Worm (Caenorhabditis elegans) whole organism, young adult: ENCODE data around the gene F20D1.3.

ENCODE experiments used
- B0035.1 ChIP-seq: sonication (generic microtip); optimal IDR thresholded peaks from 2 replicates; lab custom pipeline; 2016; ENCODE audit warnings: missing genetic modification characterization, mild to moderate bottlenecking, missing compliant biosample characterization, missing genotype, missing genetic modification reagents
- B0261.1 ChIP-seq: sonication (generic microtip); optimal IDR thresholded peaks from 2 replicates; lab custom pipeline; 2016; ENCODE audit warnings: mild to moderate bottlenecking, missing genetic modification characterization, moderate library complexity, missing compliant biosample characterization
- C06A6.2 ChIP-seq: fragments of 200-800 bp; sonication (Bioruptor generic); conservative IDR thresholded peaks from 2 replicates; pipeline ENCODE4 v1.3.6; 2022; ENCODE audit warnings: missing genetic modification characterization, missing compliant biosample characterization
- D2030.7 ChIP-seq: fragments of 200-800 bp; sonication (Bioruptor generic); IDR thresholded peaks from 2 replicates; pipeline ENCODE4 v1.3.6; 2022; ENCODE audit warnings: missing genetic modification reagents, missing genetic modification characterization, missing compliant biosample characterization
- F23B12.7 ChIP-seq: sonication (generic microtip); optimal IDR thresholded peaks from 2 replicates; lab custom pipeline; 2017; ENCODE audit warnings: missing genetic modification characterization, mild to moderate bottlenecking, missing compliant biosample characterization, antibody characterized with exemption, moderate library complexity; ENCODE audit not compliant: insufficient read depth
- F39B2.1 ChIP-seq: fragments of 200-800 bp; sonication (Bioruptor generic); IDR thresholded peaks from 2 replicates; pipeline ENCODE4 v1.3.6; 2022; ENCODE audit warnings: missing genetic modification reagents, missing genetic modification characterization, missing compliant biosample characterization
- F49E8.2 ChIP-seq: sonication (generic microtip); optimal IDR thresholded peaks from 3 replicates; lab custom pipeline; 2017; ENCODE audit warnings: missing genetic modification characterization, mild to moderate bottlenecking, missing compliant biosample characterization, antibody characterized with exemption, moderate library complexity; ENCODE audit not compliant: insufficient read depth
- K12H6.12 ChIP-seq: fragments of 200-800 bp; sonication (Bioruptor generic); optimal IDR thresholded peaks from 2 replicates; lab custom pipeline; 2018; ENCODE audit warnings: mild to moderate bottlenecking, missing genetic modification characterization, missing compliant biosample characterization
- Y53F4B.3 ChIP-seq: fragments of 200-800 bp; sonication (Bioruptor generic); IDR thresholded peaks from 2 replicates; pipeline ENCODE4 v1.3.6; 2022; ENCODE audit warnings: missing genetic modification reagents, missing genetic modification characterization, missing compliant biosample characterization
- Y53G8AR.9 ChIP-seq: fragments of 200-800 bp; sonication (Bioruptor generic); conservative IDR thresholded peaks from 2 replicates; pipeline ENCODE4 v1.3.6; 2022; ENCODE audit warnings: missing genetic modification reagents, missing genetic modification characterization, missing compliant biosample characterization
- Y56A3A.18 ChIP-seq: fragments of 200-800 bp; sonication (Bioruptor generic); IDR thresholded peaks from 2 replicates; pipeline ENCODE4 v1.3.6; 2022; ENCODE audit warnings: missing genetic modification reagents, missing genetic modification characterization, missing compliant biosample characterization
- aptf-3 ChIP-seq: fragments of 200-800 bp; sonication (Bioruptor generic); IDR thresholded peaks from 2 replicates; pipeline ENCODE4 v1.3.6; 2022; ENCODE audit warnings: missing genetic modification characterization, missing compliant biosample characterization
- bed-1 ChIP-seq: fragments of 200-800 bp; sonication (Bioruptor generic); IDR thresholded peaks from 2 replicates; pipeline ENCODE4 v1.3.6; 2022; ENCODE audit warnings: missing genetic modification reagents, missing genetic modification characterization, missing compliant biosample characterization
- cebp-1 ChIP-seq, 2 experiments: fragments of 200-800 bp in 1 of 2; sonication (Bioruptor generic) in 1 of 2; sonication (generic microtip) in 1 of 2; IDR thresholded peaks in 1 of 2; optimal IDR thresholded peaks in 1 of 2; 2 replicates each; pipeline versions ENCODE4 v1.3.6 to Lab custom; 2017 to 2022; ENCODE audit warnings: missing compliant biosample characterization in 2 of 2, missing genetic modification characterization in 2 of 2, mild to moderate bottlenecking in 1 of 2, missing genetic modification reagents in 1 of 2, moderate library complexity in 1 of 2
- chd-7 ChIP-seq: sonication (generic microtip); optimal IDR thresholded peaks from 2 replicates; lab custom pipeline; 2016; ENCODE audit warnings: mild to moderate bottlenecking, missing genetic modification characterization, moderate library complexity, missing compliant biosample characterization
- dpff-1 ChIP-seq: sonication (generic microtip); optimal IDR thresholded peaks from 2 replicates; lab custom pipeline; 2017; ENCODE audit warnings: mild to moderate bottlenecking, missing genetic modification characterization, missing compliant biosample characterization
- egl-44 ChIP-seq: fragments of 200-800 bp; sonication (Bioruptor generic); IDR thresholded peaks from 2 replicates; pipeline ENCODE4 v1.3.6; 2022; ENCODE audit warnings: missing genetic modification reagents, missing genetic modification characterization, missing compliant biosample characterization
- ets-4 ChIP-seq: fragments of 200-800 bp; sonication (Bioruptor generic); optimal IDR thresholded peaks from 2 replicates; lab custom pipeline; 2018; ENCODE audit warnings: mild to moderate bottlenecking, missing genetic modification characterization, missing compliant biosample characterization
- fkh-3 ChIP-seq: sonication (generic microtip); optimal IDR thresholded peaks from 2 replicates; lab custom pipeline; 2016; ENCODE audit warnings: mild to moderate bottlenecking, missing genetic modification characterization, missing compliant biosample characterization
- hlh-12 ChIP-seq: sonication (generic microtip); optimal IDR thresholded peaks from 2 replicates; lab custom pipeline; 2016; ENCODE audit warnings: missing genetic modification characterization, missing compliant biosample characterization
- hrde-1 ChIP-seq: sonication (generic microtip); optimal IDR thresholded peaks from 2 replicates; lab custom pipeline; 2016; ENCODE audit warnings: missing genetic modification characterization, mild to moderate bottlenecking, missing compliant biosample characterization, moderate library complexity, missing genotype, missing genetic modification reagents, borderline replicate concordance
- hsf-1 ChIP-seq: fragments of 200-800 bp; sonication (Bioruptor generic); IDR thresholded peaks from 2 replicates; pipeline ENCODE4 v1.3.6; 2022; ENCODE audit warnings: missing genetic modification reagents, missing genetic modification characterization, missing compliant biosample characterization
- lin-54 ChIP-seq: fragments of 200-800 bp; sonication (Bioruptor generic); optimal IDR thresholded peaks from 2 replicates; lab custom pipeline; 2018; ENCODE audit warnings: mild to moderate bottlenecking, missing genetic modification characterization, missing compliant biosample characterization
- madf-3 ChIP-seq: fragments of 200-800 bp; sonication (Bioruptor generic); IDR thresholded peaks from 2 replicates; pipeline ENCODE4 v1.3.6; 2022; ENCODE audit warnings: missing genetic modification reagents, missing genetic modification characterization, missing compliant biosample characterization
- madf-6 ChIP-seq: fragments of 200-800 bp; sonication (Bioruptor generic); IDR thresholded peaks from 2 replicates; pipeline ENCODE4 v1.3.6; 2022; ENCODE audit warnings: missing genetic modification reagents, missing genetic modification characterization, missing compliant biosample characterization
- mxl-1 ChIP-seq: sonication (generic microtip); optimal IDR thresholded peaks from 2 replicates; lab custom pipeline; 2016; ENCODE audit warnings: missing genetic modification characterization, missing compliant biosample characterization
- nfya-2 ChIP-seq: fragments of 200-800 bp; sonication (Bioruptor generic); IDR thresholded peaks from 2 replicates; pipeline ENCODE4 v1.3.6; 2022; ENCODE audit warnings: missing genetic modification reagents, missing genetic modification characterization, missing compliant biosample characterization
- nhr-27 ChIP-seq: fragments of 200-800 bp; sonication (Bioruptor generic); optimal IDR thresholded peaks from 2 replicates; lab custom pipeline; 2018; ENCODE audit warnings: mild to moderate bottlenecking, missing genetic modification characterization, moderate library complexity, missing compliant biosample characterization
- nhr-80 ChIP-seq: sonication (generic microtip); optimal IDR thresholded peaks from 2 replicates; lab custom pipeline; 2016; ENCODE audit warnings: missing genetic modification characterization, missing compliant biosample characterization
- pbrm-1 ChIP-seq: fragments of 200-800 bp; sonication (Bioruptor generic); IDR thresholded peaks from 2 replicates; pipeline ENCODE4 v1.3.6; 2022; ENCODE audit warnings: missing genetic modification reagents, missing genetic modification characterization, missing compliant biosample characterization
- sdz-38 ChIP-seq: sonication (generic microtip); optimal IDR thresholded peaks from 2 replicates; lab custom pipeline; 2016; ENCODE audit warnings: missing genotype, missing genetic modification characterization, missing compliant biosample characterization
- sea-2 ChIP-seq: fragments of 200-800 bp; sonication (Bioruptor generic); IDR thresholded peaks from 2 replicates; pipeline ENCODE4 v1.3.6; 2022; ENCODE audit warnings: missing genetic modification characterization, missing compliant biosample characterization
- snpc-1.3 ChIP-seq: sonication (generic microtip); optimal IDR thresholded peaks from 2 replicates; lab custom pipeline; 2017; ENCODE audit warnings: missing genetic modification characterization, mild to moderate bottlenecking, missing compliant biosample characterization, antibody characterized with exemption, moderate library complexity, missing genotype, missing genetic modification reagents; ENCODE audit not compliant: insufficient read depth
- snpc-3.4 ChIP-seq: sonication (generic microtip); optimal IDR thresholded peaks from 2 replicates; lab custom pipeline; 2017; ENCODE audit warnings: missing genetic modification characterization, mild to moderate bottlenecking, missing compliant biosample characterization, antibody characterized with exemption, moderate library complexity, missing genotype, missing genetic modification reagents
- tbp1 ChIP-seq: fragments of 200-800 bp; sonication (Bioruptor generic); optimal IDR thresholded peaks from 2 replicates; lab custom pipeline; 2018; ENCODE audit warnings: mild to moderate bottlenecking, missing genetic modification characterization, missing compliant biosample characterization
- unc-62 ChIP-seq: fragments of 150-350 bp; optimal IDR thresholded peaks from 2 replicates; lab custom pipeline; 2014; ENCODE audit warnings: missing biosample characterization, missing genetic modification reagents, missing genetic modification characterization
- zim-3 ChIP-seq: sonication (generic microtip); optimal IDR thresholded peaks from 2 replicates; lab custom pipeline; 2017; ENCODE audit warnings: mild to moderate bottlenecking, missing genetic modification characterization, moderate library complexity, missing compliant biosample characterization
- ztf-26 ChIP-seq: sonication (generic microtip); optimal IDR thresholded peaks from 2 replicates; lab custom pipeline; 2017; ENCODE audit warnings: missing genetic modification characterization, missing compliant biosample characterization

The F20D1.3 gene

DNA sequence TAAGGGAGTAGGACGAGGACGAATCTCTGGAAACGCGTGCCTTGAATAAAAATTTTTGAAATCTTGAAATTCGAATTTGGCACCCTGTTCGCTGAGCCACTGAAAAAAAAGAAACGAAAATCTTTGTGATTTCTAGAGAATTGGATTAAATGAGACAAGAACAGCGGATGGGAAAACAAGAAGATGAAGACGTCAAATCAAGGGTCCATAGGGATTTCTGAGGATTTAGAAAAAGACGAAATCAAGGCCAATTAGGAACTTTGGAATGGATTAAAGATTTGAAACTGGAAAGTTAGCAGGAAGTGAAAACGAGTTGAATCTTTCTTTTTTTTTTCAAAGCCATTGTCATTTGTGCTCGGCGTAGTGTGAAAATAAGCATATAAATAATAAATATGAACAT is 21.4 kb upstream of the F20D1.3 start, which contains the start of gene pag-3:
TSS of gene pag-3 (minus strand) at position 101 of the 400 bp plus-strand sequence.
- no peak for TF ChIP-seq dpff-1 (tag; lab: Kevin White, UChicago)
- TF ChIP-seq snpc-3.4 (tag; lab: Kevin White, UChicago) = no peak
- no peak for TF ChIP-seq mxl-1 (tag; lab: Kevin White, UChicago)
- no peak for TF ChIP-seq cebp-1 (GFP tag; IDR thresholded peaks at IDR 0.05; lab: Robert Waterston, UW)
- TF ChIP-seq cebp-1 (tag; optimal IDR thresholded peaks at IDR 0.05; lab: Kevin White, UChicago) = no peak
- TF ChIP-seq nfya-2 (GFP tag; lab: Robert Waterston, UW) = no peak

ce11 chrX:14957176-14957575 is 18.7 kb upstream of the F20D1.3 start:
- no peak for TF ChIP-seq dpff-1 (tag; lab: Kevin White, UChicago)
- TF ChIP-seq F39B2.1 = no peak
- no peak for TF ChIP-seq ets-4
- TF ChIP-seq K12H6.12 (tag; lab: Kevin White, UChicago) = no peak
- TF ChIP-seq egl-44 (GFP tag; lab: Robert Waterston, UW) = no peak
- no peak for TF ChIP-seq F23B12.7 (tag; lab: Kevin White, UChicago)
- no peak for TF ChIP-seq snpc-3.4 (tag; lab: Kevin White, UChicago)

- TF ChIP-seq nhr-80 (tag; lab: Kevin White, UChicago) (no peak), sdz-38 (tag; lab: Kevin White, UChicago) (no peak), bed-1 (no peak), C06A6.2 (no peak), pbrm-1 (GFP tag; lab: Robert Waterston, UW) (no peak), nhr-27 (tag; lab: Kevin White, UChicago) (no peak), Y53G8AR.9 (no peak), D2030.7 (GFP tag; lab: Robert Waterston, UW) (no peak), ets-4 (no peak), tbp1 (GFP tag; lab: Kevin White, UChicago) (no peak), snpc-1.3 (tag; lab: Kevin White, UChicago) (no peak), sea-2 (GFP tag; lab: Robert Waterston, UW) (no peak), zim-3 (tag; lab: Kevin White, UChicago) (no peak), chd-7 (tag; lab: Kevin White, UChicago) (no peak), B0035.1 (tag; lab: Kevin White, UChicago) (no peak), hrde-1 (no peak), fkh-3 (no peak)
These were observed 17.5 kb upstream of the F20D1.3 start for ce11 chrX:14958401-14958800.

DNA sequence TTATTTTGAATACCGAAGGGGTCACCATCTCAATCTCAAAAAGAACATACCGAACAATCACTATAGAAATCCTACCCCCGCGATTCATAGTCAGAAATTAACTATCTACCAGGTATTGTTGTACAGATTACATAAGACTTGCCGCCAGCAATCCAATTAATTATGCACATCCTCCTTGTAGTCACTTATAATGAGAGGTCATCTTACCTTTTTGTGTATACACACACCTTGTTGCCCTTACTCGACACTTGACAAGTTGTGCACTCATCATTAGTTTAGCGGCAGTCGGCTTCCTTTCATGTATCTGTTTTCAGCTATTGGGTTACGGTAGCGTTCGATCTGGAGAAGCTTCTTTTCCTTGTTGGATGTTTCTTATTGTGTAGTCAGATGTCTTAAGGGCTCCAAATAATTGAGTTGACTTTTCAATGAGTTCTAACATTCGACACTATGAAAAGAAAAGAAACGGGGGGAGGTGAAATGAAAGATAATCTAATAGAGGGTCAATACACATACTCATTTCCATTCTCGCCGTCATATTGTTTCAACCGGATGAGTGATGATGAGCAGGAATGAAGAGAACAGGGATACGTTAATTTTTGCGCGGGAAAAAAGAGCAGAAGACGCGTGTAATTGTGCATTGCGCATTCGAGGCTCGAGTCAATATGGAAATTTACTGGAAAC is 16.4 kb upstream of the F20D1.3 start:
- TF ChIP-seq unc-62 (GFP tag; lab: Kevin White, UChicago) (no peak), F39B2.1 (no peak), lin-54 (GFP tag; lab: Kevin White, UChicago) (no peak), hsf-1 (GFP tag; lab: Robert Waterston, UW) (no peak), ztf-26 (no peak), B0261.1 (tag; lab: Kevin White, UChicago) (no peak), F49E8.2 (tag; lab: Kevin White, UChicago) (no peak), madf-3 (GFP tag; lab: Robert Waterston, UW) (no peak), Y53F4B.3 (no peak), Y56A3A.18 (GFP tag; lab: Robert Waterston, UW) (no peak), hlh-12 (tag; lab: Kevin White, UChicago) (no peak), nhr-27 (tag; lab: Kevin White, UChicago) (no peak), aptf-3 (GFP tag; lab: Robert Waterston, UW) (no peak), madf-6 (GFP tag; lab: Robert Waterston, UW) (no peak)
- TF ChIP-seq, all 124 proteins: peak for 0
